Fruit fly (Drosophila melanogaster): ENCODE data around the gene CG9123.
A peak's percentile ranks its signal among the peaks of the same experiment; 100 is the strongest.

Gene CG9123

dm6 chrX:15301175-15301574, 40.7 kb downstream of the CG9123 start (continued):
- TF ChIP-seq Rfx (GFP tag; IDR thresholded peaks at IDR 0.05) (0 out of 2 replicates have a peak, but pooled peaks have one; percentile 12), CG14667 (GFP tag; IDR thresholded peaks at IDR 0.05) (no peak), CG18262 (tag; optimal IDR thresholded peaks at IDR 0.05) (no peak), sob (GFP tag; IDR thresholded peaks at IDR 0.05) (no peak), chinmo (GFP tag; IDR thresholded peaks at IDR 0.05; ENCODE audit: partially characterized antibody) (peak; percentile 66; the same call in 1 of the 4 replicates), shn (GFP tag; optimal IDR thresholded peaks at IDR 0.05) (no peak), ase (GFP tag; IDR thresholded peaks at IDR 0.05) (no peak), stwl (tag; optimal IDR thresholded peaks at IDR 0.05) (no peak), Adf1 (GFP tag; IDR thresholded peaks at IDR 0.05) (peak; percentile 56; the same call in 1 of the 2 replicates), Bgb (GFP tag; IDR thresholded peaks at IDR 0.05; ENCODE audit: partially characterized antibody) (no peak), Optix (GFP tag; IDR thresholded peaks at IDR 0.05) (no peak), Trl (optimal IDR thresholded peaks at IDR 0.05) (peak; percentile 26 to 58), Trl (GFP tag; optimal IDR thresholded peaks at IDR 0.05) (no peak), CoRest (tag; optimal IDR thresholded peaks at IDR 0.05) (no peak), CG30403 (GFP tag; optimal IDR thresholded peaks at IDR 0.05) (no peak), sug (tag; optimal IDR thresholded peaks at IDR 0.05) (peak; percentile 59), so (GFP tag; IDR thresholded peaks at IDR 0.05) (no peak), gce (GFP tag; IDR thresholded peaks at IDR 0.05) (0 out of 3 replicates have a peak, but pooled peaks have one; percentile 6), knrl (GFP tag; IDR thresholded peaks at IDR 0.05; ENCODE audit: partially characterized antibody) (no peak), Elba2 (GFP tag; optimal IDR thresholded peaks at IDR 0.05) (no peak), CG12769 (tag; optimal IDR thresholded peaks at IDR 0.05) (peak; percentile 72), Lim3 (GFP tag; IDR thresholded peaks at IDR 0.05) (no peak), Nf-YC (tag; optimal IDR thresholded peaks at IDR 0.05) (no peak), CG18599 (GFP tag; optimal IDR thresholded peaks at IDR 0.05) (no peak)

- TF ChIP-seq CG1024 (GFP tag; IDR thresholded peaks at IDR 0.05) (no peak), CG14710 (tag; optimal IDR thresholded peaks at IDR 0.05) (no peak), CG9932 (GFP tag; IDR thresholded peaks at IDR 0.05) (0 out of 2 replicates have a peak, but pooled peaks have one; percentile 23), CG7839 (tag; optimal IDR thresholded peaks at IDR 0.05) (no peak), mirr (GFP tag; optimal IDR thresholded peaks at IDR 0.05) (no peak), zfh1 (GFP tag; IDR thresholded peaks at IDR 0.05) (no peak), unc-4 (GFP tag; IDR thresholded peaks at IDR 0.05; ENCODE audit: partially characterized antibody) (no peak), pnt (GFP tag; optimal IDR thresholded peaks at IDR 0.05) (no peak), Sox102F (GFP tag; optimal IDR thresholded peaks at IDR 0.05) (peak; percentile 13), D19B (GFP tag; optimal IDR thresholded peaks at IDR 0.05) (peak; percentile 92), Bteb2 (GFP tag; optimal IDR thresholded peaks at IDR 0.05) (no peak), dm (GFP tag; optimal IDR thresholded peaks at IDR 0.05) (no peak), NFAT (GFP tag; IDR thresholded peaks at IDR 0.05) (no peak), CG11504 (tag; optimal IDR thresholded peaks at IDR 0.05) (no peak), lab (GFP tag; optimal IDR thresholded peaks at IDR 0.05) (no peak), chinmo (GFP tag; IDR thresholded peaks at IDR 0.05; ENCODE audit: partially characterized antibody) (0 out of 4 replicates have a peak, but pooled peaks have one; percentile 65), CG3407 (GFP tag; optimal IDR thresholded peaks at IDR 0.05) (no peak), exex (tag; optimal IDR thresholded peaks at IDR 0.05) (no peak), bowl (GFP tag; IDR thresholded peaks at IDR 0.05) (no peak), row (GFP tag; IDR thresholded peaks at IDR 0.05) (peak; percentile 31; the same call in 2 of the 3 replicates), pb (GFP tag; optimal IDR thresholded peaks at IDR 0.05) (no peak), CG9817 (tag; optimal IDR thresholded peaks at IDR 0.05) (no peak), sna (GFP tag; IDR thresholded peaks at IDR 0.05; ENCODE audit: partially characterized antibody) (no peak), CG11085 (GFP tag; IDR thresholded peaks at IDR 0.05) (no peak), ssp (GFP tag; IDR thresholded peaks at IDR 0.05) (no peak), CG16863 (GFP tag; optimal IDR thresholded peaks at IDR 0.05) (no peak), caup (GFP tag; optimal IDR thresholded peaks at IDR 0.05; ENCODE audit: severe bottlenecking) (no peak)
These were observed 41.8 kb downstream of the CG9123 start for dm6 chrX:15299927-15300740.

Data from whole organism, embryonic.